Fruit fly (Drosophila melanogaster): ENCODE results near the gene TM9SF2.

TM9SF2 gene

dm6 chr2L:20758188-20758846, 24.2 kb upstream of the TM9SF2 start (continued):
- TF ChIP-seq CG10979 (tag; optimal IDR thresholded peaks at IDR 0.05): no peak
- TF ChIP-seq D (optimal IDR thresholded peaks at IDR 0.05): peak; percentile 41
- no peak for TF ChIP-seq D (GFP tag; optimal IDR thresholded peaks at IDR 0.05)
- no peak for TF ChIP-seq CG6654 (GFP tag; optimal IDR thresholded peaks at IDR 0.05)
- no peak for TF ChIP-seq CG4854 (GFP tag; optimal IDR thresholded peaks at IDR 0.05)
- TF ChIP-seq CG9609 (GFP tag; optimal IDR thresholded peaks at IDR 0.05): no peak
- no peak for TF ChIP-seq CG11093 (GFP tag; IDR thresholded peaks at IDR 0.05)
- no peak for TF ChIP-seq CG8359 (GFP tag; optimal IDR thresholded peaks at IDR 0.05; ENCODE audit: borderline replicate concordance)
- TF ChIP-seq hbn (GFP tag; IDR thresholded peaks at IDR 0.05; ENCODE audit: partially characterized antibody): no peak
- no peak for TF ChIP-seq CG13123 (GFP tag; optimal IDR thresholded peaks at IDR 0.05)
- no peak for TF ChIP-seq gcm2 (GFP tag; optimal IDR thresholded peaks at IDR 0.05)
- TF ChIP-seq CG13287 (GFP tag; IDR thresholded peaks at IDR 0.05; ENCODE audit: partially characterized antibody): no peak
- no peak for TF ChIP-seq CG43689 (GFP tag; IDR thresholded peaks at IDR 0.05)
- no peak for TF ChIP-seq CG8290 (GFP tag; optimal IDR thresholded peaks at IDR 0.05)
- TF ChIP-seq CG8290 (tag; optimal IDR thresholded peaks at IDR 0.05): no peak
- TF ChIP-seq sr (GFP tag; IDR thresholded peaks at IDR 0.05): no peak
- TF ChIP-seq Vsx1 (GFP tag; optimal IDR thresholded peaks at IDR 0.05): no peak
- no peak for TF ChIP-seq CG10654 (GFP tag; optimal IDR thresholded peaks at IDR 0.05)
- no peak for TF ChIP-seq inv (GFP tag; IDR thresholded peaks at IDR 0.05; ENCODE audit: partially characterized antibody)
- TF ChIP-seq tgo (GFP tag; IDR thresholded peaks at IDR 0.05): no peak
- TF ChIP-seq ken (GFP tag; IDR thresholded peaks at IDR 0.05): no peak
- peak; percentile 62 for TF ChIP-seq CG8924 (tag; optimal IDR thresholded peaks at IDR 0.05)
- no peak for TF ChIP-seq HLH4C (GFP tag; IDR thresholded peaks at IDR 0.05; ENCODE audit: partially characterized antibody)
- TF ChIP-seq Max (GFP tag; optimal IDR thresholded peaks at IDR 0.05): no peak
- TF ChIP-seq kah (GFP tag; optimal IDR thresholded peaks at IDR 0.05): peak; percentile 99
- no peak for TF ChIP-seq Tbp (GFP tag; optimal IDR thresholded peaks at IDR 0.05)
- TF ChIP-seq CG4360 (GFP tag; IDR thresholded peaks at IDR 0.05): peak; percentile 76
- TF ChIP-seq Taf1 (GFP tag; IDR thresholded peaks at IDR 0.05): no peak
- TF ChIP-seq Xrp1 (GFP tag; IDR thresholded peaks at IDR 0.05): 0 out of 2 replicates have a peak, but pooled peaks have one; percentile 9
- TF ChIP-seq gce (GFP tag; IDR thresholded peaks at IDR 0.05): no peak
- no peak for TF ChIP-seq CG12219 (GFP tag; optimal IDR thresholded peaks at IDR 0.05)
- no peak for TF ChIP-seq CG15073 (GFP tag; optimal IDR thresholded peaks at IDR 0.05)
- TF ChIP-seq nerfin-1 (tag; optimal IDR thresholded peaks at IDR 0.05): no peak
- peak; percentile 1 for TF ChIP-seq CG18262 (tag; optimal IDR thresholded peaks at IDR 0.05)
- TF ChIP-seq CG12744 (GFP tag; optimal IDR thresholded peaks at IDR 0.05): no peak
- no peak for TF ChIP-seq ems (GFP tag; optimal IDR thresholded peaks at IDR 0.05)
- TF ChIP-seq sc (optimal IDR thresholded peaks at IDR 0.05): no peak
- TF ChIP-seq sc (GFP tag; optimal IDR thresholded peaks at IDR 0.05): no peak
- TF ChIP-seq org-1 (GFP tag; optimal IDR thresholded peaks at IDR 0.05): peak; percentile 38
- TF ChIP-seq Doc2 (GFP tag; IDR thresholded peaks at IDR 0.05): no peak
- 0 out of 2 replicates have a peak, but pooled peaks have one; percentile 11 for TF ChIP-seq Ptx1 (GFP tag; IDR thresholded peaks at IDR 0.05)
- TF ChIP-seq chif (GFP tag; optimal IDR thresholded peaks at IDR 0.05): peak in 1 of 2 experiments; percentile 3
- TF ChIP-seq dysf (GFP tag; IDR thresholded peaks at IDR 0.05): peak; percentile 34; the same call in 1 of the 3 replicates
- TF ChIP-seq ap (GFP tag; IDR thresholded peaks at IDR 0.05): no peak
- 0 out of 2 replicates have a peak, but pooled peaks have one; percentile 10 for TF ChIP-seq HLH3B (GFP tag; IDR thresholded peaks at IDR 0.05)
- TF ChIP-seq Sin3A (optimal IDR thresholded peaks at IDR 0.05): no peak
- no peak for TF ChIP-seq CG10462 (GFP tag; optimal IDR thresholded peaks at IDR 0.05)
- TF ChIP-seq H15 (GFP tag; IDR thresholded peaks at IDR 0.05): no peak
- no peak for TF ChIP-seq fru (optimal IDR thresholded peaks at IDR 0.05)
- TF ChIP-seq lab (GFP tag; optimal IDR thresholded peaks at IDR 0.05): no peak
- TF ChIP-seq psq (GFP tag; optimal IDR thresholded peaks at IDR 0.05): no peak
- TF ChIP-seq ara (GFP tag; IDR thresholded peaks at IDR 0.05): no peak
- no peak for TF ChIP-seq CG12769 (tag; optimal IDR thresholded peaks at IDR 0.05)
